Fruit fly (Drosophila melanogaster): ENCODE data around the gene CG3842.

Gene CG3842

dm6 chrX:6287842-6288241 is 49.7 kb upstream of the CG3842 start, which contains the start of the genes Top3beta and wuho (continued):
- TF ChIP-seq grn (GFP tag; optimal IDR thresholded peaks at IDR 0.05) = peak; percentile 100
- peak; percentile 79 for TF ChIP-seq dm (GFP tag; optimal IDR thresholded peaks at IDR 0.05)
- TF ChIP-seq dpn (GFP tag; optimal IDR thresholded peaks at IDR 0.05) = peak; percentile 51 to 60
- no peak for TF ChIP-seq CG6654 (GFP tag; optimal IDR thresholded peaks at IDR 0.05)
- peak; percentile 91 for TF ChIP-seq HLHmδ (GFP tag; optimal IDR thresholded peaks at IDR 0.05)
- no peak for TF ChIP-seq Antp (GFP tag; optimal IDR thresholded peaks at IDR 0.05)
- TF ChIP-seq CG9437 (GFP tag; optimal IDR thresholded peaks at IDR 0.05) = no peak
- TF ChIP-seq Dll (GFP tag; IDR thresholded peaks at IDR 0.05; ENCODE audit: partially characterized antibody) = peak; percentile 68; the same call in 3 of the 4 replicates
- no peak for TF ChIP-seq Ssrp (tag; optimal IDR thresholded peaks at IDR 0.05)
- no peak for TF ChIP-seq CG8281 (tag; optimal IDR thresholded peaks at IDR 0.05)
- TF ChIP-seq E2f1 (GFP tag; IDR thresholded peaks at IDR 0.05) = no peak
- no peak for TF ChIP-seq CG11247 (GFP tag; IDR thresholded peaks at IDR 0.05)
- peak; percentile 15 for TF ChIP-seq Fer3 (tag; optimal IDR thresholded peaks at IDR 0.05)
- no peak for TF ChIP-seq cad (GFP tag; optimal IDR thresholded peaks at IDR 0.05)
- no peak for TF ChIP-seq klu (GFP tag; IDR thresholded peaks at IDR 0.05)
- TF ChIP-seq Deaf1 (tag; optimal IDR thresholded peaks at IDR 0.05) = peak; percentile 65
- TF ChIP-seq vvl (GFP tag; IDR thresholded peaks at IDR 0.05) = peak; percentile 72
- no peak for TF ChIP-seq CG5953 (GFP tag; IDR thresholded peaks at IDR 0.05)
- TF ChIP-seq gcm (GFP tag; optimal IDR thresholded peaks at IDR 0.05) = peak; percentile 13
- TF ChIP-seq dmrt99B (tag; optimal IDR thresholded peaks at IDR 0.05) = no peak
- TF ChIP-seq dysf (GFP tag; IDR thresholded peaks at IDR 0.05) = peak; percentile 18; the same call in 1 of the 3 replicates
- TF ChIP-seq Dek (tag; optimal IDR thresholded peaks at IDR 0.05) = no peak
- peak; percentile 75 for TF ChIP-seq amos (GFP tag; IDR thresholded peaks at IDR 0.05; ENCODE audit: partially characterized antibody)
- TF ChIP-seq zfh1 (GFP tag; IDR thresholded peaks at IDR 0.05) = 0 out of 3 replicates have a peak, but pooled peaks have one; percentile 4
- TF ChIP-seq CG11085 (GFP tag; IDR thresholded peaks at IDR 0.05) = no peak
- TF ChIP-seq ttk (GFP tag; IDR thresholded peaks at IDR 0.05) = no peak
- no peak for TF ChIP-seq CG15073 (GFP tag; optimal IDR thresholded peaks at IDR 0.05)
- no peak for TF ChIP-seq CG7963 (GFP tag; IDR thresholded peaks at IDR 0.05; ENCODE audit: partially characterized antibody)

- TF ChIP-seq disco-r (GFP tag; optimal IDR thresholded peaks at IDR 0.05) (no peak), pnt (GFP tag; optimal IDR thresholded peaks at IDR 0.05) (no peak), Dip3 (GFP tag; optimal IDR thresholded peaks at IDR 0.05) (no peak), CG30020 (tag; optimal IDR thresholded peaks at IDR 0.05) (no peak), unc-4 (GFP tag; IDR thresholded peaks at IDR 0.05; ENCODE audit: partially characterized antibody) (peak; percentile 41), CG9817 (tag; optimal IDR thresholded peaks at IDR 0.05) (no peak), CG12071 (GFP tag; optimal IDR thresholded peaks at IDR 0.05) (no peak), her (GFP tag; optimal IDR thresholded peaks at IDR 0.05) (no peak), Sox100B (GFP tag; optimal IDR thresholded peaks at IDR 0.05) (no peak), tx (GFP tag; optimal IDR thresholded peaks at IDR 0.05) (no peak), btn (GFP tag; optimal IDR thresholded peaks at IDR 0.05) (no peak), CG2712 (tag; optimal IDR thresholded peaks at IDR 0.05) (peak; percentile 18), Lhr (GFP tag; optimal IDR thresholded peaks at IDR 0.05) (peak; percentile 68), B-H2 (GFP tag; optimal IDR thresholded peaks at IDR 0.05) (no peak), pho (GFP tag; optimal IDR thresholded peaks at IDR 0.05) (no peak), CG34376 (GFP tag; optimal IDR thresholded peaks at IDR 0.05) (no peak), CG10979 (tag; optimal IDR thresholded peaks at IDR 0.05) (no peak), ash1 (GFP tag; optimal IDR thresholded peaks at IDR 0.05) (no peak), YL-1 (GFP tag; optimal IDR thresholded peaks at IDR 0.05) (peak; percentile 87), CG2202 (tag; optimal IDR thresholded peaks at IDR 0.05) (no peak), CG12219 (GFP tag; optimal IDR thresholded peaks at IDR 0.05) (no peak), HmgD (GFP tag; optimal IDR thresholded peaks at IDR 0.05) (no peak), sob (GFP tag; IDR thresholded peaks at IDR 0.05) (no peak), stwl (tag; optimal IDR thresholded peaks at IDR 0.05) (peak; percentile 38)
These were observed 46.4 kb upstream of the CG3842 start, which contains the start of the genes Rpt4 and mldr for dm6 chrX:6291083-6291699. Gene Rpt4, minus strand, starts transcription at chrX:6291245. Gene mldr, plus strand, starts transcription at chrX:6291303.

Data from whole organism, embryonic.